Fruit fly (Drosophila melanogaster): ENCODE results near the gene CG3437.

The CG3437 gene

DNA sequence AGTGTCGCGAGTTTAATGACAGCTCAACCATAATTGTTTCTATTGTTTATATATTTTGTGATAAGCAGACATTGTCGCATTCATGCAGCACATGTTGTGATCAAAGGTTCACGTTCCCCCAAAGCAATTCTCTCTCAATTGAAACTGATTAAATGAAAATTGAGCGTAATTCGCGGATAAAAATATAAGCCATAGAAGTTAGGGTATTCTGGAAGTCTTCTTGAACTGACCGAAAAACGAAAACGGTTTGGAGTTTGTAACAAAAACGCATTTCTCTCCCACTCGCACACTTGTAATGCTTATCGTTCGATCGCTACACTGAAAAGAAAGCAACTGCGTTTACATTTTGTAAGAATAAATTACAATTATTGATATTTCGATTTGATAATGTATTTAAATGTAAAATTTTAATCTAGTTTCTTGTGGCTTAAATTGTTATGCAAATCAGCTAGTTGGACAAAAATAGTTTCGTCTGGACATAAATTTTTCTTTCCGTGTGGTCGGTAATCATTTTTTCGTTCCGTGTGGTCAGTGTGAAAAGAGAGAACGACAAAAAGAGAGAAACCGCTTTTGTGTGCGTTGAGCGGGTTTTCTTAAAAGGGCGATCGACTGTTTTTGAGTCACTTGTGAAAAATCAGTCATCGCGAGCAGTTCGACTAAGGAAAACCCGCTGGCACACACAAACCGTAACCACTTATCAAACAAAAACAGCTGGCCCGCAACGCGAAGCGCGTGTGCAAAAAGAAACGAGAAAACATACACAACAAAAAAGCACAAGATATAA, 34.6 kb downstream of the CG3437 start, which contains the start of gene aay (continued):
- TF ChIP-seq CG4282 (GFP tag; optimal IDR thresholded peaks at IDR 0.05) (peak; percentile 92), CG6689 (GFP tag; IDR thresholded peaks at IDR 0.05) (peak; percentile 98), CG5953 (GFP tag; IDR thresholded peaks at IDR 0.05) (peak; percentile 97), gt (GFP tag; IDR thresholded peaks at IDR 0.05) (peak; percentile 96), hbn (GFP tag; IDR thresholded peaks at IDR 0.05; ENCODE audit: partially characterized antibody) (no peak), ci (GFP tag; IDR thresholded peaks at IDR 0.05) (peak; percentile 99), da (GFP tag; optimal IDR thresholded peaks at IDR 0.05) (peak; percentile 94), CG32532 (GFP tag; IDR thresholded peaks at IDR 0.05) (peak; percentile 98), Optix (GFP tag; IDR thresholded peaks at IDR 0.05) (peak; percentile 95), trem (tag; optimal IDR thresholded peaks at IDR 0.05) (peak; percentile 97), chinmo (GFP tag; IDR thresholded peaks at IDR 0.05; ENCODE audit: partially characterized antibody) (peak; percentile 93; the same call in 3 of the 4 replicates), Hey (tag; optimal IDR thresholded peaks at IDR 0.05) (peak; percentile 79), wor (GFP tag; IDR thresholded peaks at IDR 0.05) (peak; percentile 97), gsb-n (tag; optimal IDR thresholded peaks at IDR 0.05) (peak; percentile 100), row (GFP tag; IDR thresholded peaks at IDR 0.05) (peak; percentile 99), CG13894 (tag; optimal IDR thresholded peaks at IDR 0.05) (peak; percentile 97), inv (GFP tag; IDR thresholded peaks at IDR 0.05; ENCODE audit: partially characterized antibody) (no peak), CG10979 (tag; optimal IDR thresholded peaks at IDR 0.05) (peak; percentile 99), CG18476 (GFP tag; optimal IDR thresholded peaks at IDR 0.05) (peak; percentile 99), danr (GFP tag; IDR thresholded peaks at IDR 0.05) (peak; percentile 97), insv (GFP tag; optimal IDR thresholded peaks at IDR 0.05) (peak; percentile 66 to 81), CG14014 (GFP tag; IDR thresholded peaks at IDR 0.05) (peak; percentile 97), CG11247 (GFP tag; IDR thresholded peaks at IDR 0.05) (peak; percentile 97), Lim3 (GFP tag; IDR thresholded peaks at IDR 0.05) (peak; percentile 93), Lhr (GFP tag; optimal IDR thresholded peaks at IDR 0.05) (peak; percentile 96), HLHmδ (GFP tag; optimal IDR thresholded peaks at IDR 0.05) (no peak), disco-r (GFP tag; optimal IDR thresholded peaks at IDR 0.05) (peak; percentile 78), CG15696 (tag; optimal IDR thresholded peaks at IDR 0.05) (peak; percentile 99), CG16863 (GFP tag; optimal IDR thresholded peaks at IDR 0.05) (peak; percentile 97), CG16779 (GFP tag; IDR thresholded peaks at IDR 0.05) (peak; percentile 97), B-H1 (GFP tag; IDR thresholded peaks at IDR 0.05) (peak; percentile 97), MBD-R2 (GFP tag; IDR thresholded peaks at IDR 0.05) (peak; percentile 94), twi (tag; optimal IDR thresholded peaks at IDR 0.05) (peak; percentile 96), cato (GFP tag; optimal IDR thresholded peaks at IDR 0.05; ENCODE audit: borderline replicate concordance) (peak; percentile 97), psq (GFP tag; optimal IDR thresholded peaks at IDR 0.05) (peak; percentile 96), kah (GFP tag; optimal IDR thresholded peaks at IDR 0.05) (peak; percentile 97), pum (GFP tag; optimal IDR thresholded peaks at IDR 0.05) (peak; percentile 96), Ssrp (tag; optimal IDR thresholded peaks at IDR 0.05) (peak; percentile 99), Taf1 (GFP tag; IDR thresholded peaks at IDR 0.05) (peak; percentile 91), CG4854 (GFP tag; optimal IDR thresholded peaks at IDR 0.05) (peak; percentile 99), CG2889 (GFP tag; IDR thresholded peaks at IDR 0.05) (peak; percentile 97), Oli (tag; optimal IDR thresholded peaks at IDR 0.05) (peak; percentile 99), Dref (GFP tag; IDR thresholded peaks at IDR 0.05) (peak; percentile 40), CG18011 (GFP tag; optimal IDR thresholded peaks at IDR 0.05) (peak; percentile 90), CG1024 (GFP tag; IDR thresholded peaks at IDR 0.05) (peak; percentile 95), CG3726 (GFP tag; IDR thresholded peaks at IDR 0.05) (peak; percentile 98)
